Worm (Caenorhabditis elegans): ENCODE measurements around the gene allo-1.

Gene allo-1

DNA sequence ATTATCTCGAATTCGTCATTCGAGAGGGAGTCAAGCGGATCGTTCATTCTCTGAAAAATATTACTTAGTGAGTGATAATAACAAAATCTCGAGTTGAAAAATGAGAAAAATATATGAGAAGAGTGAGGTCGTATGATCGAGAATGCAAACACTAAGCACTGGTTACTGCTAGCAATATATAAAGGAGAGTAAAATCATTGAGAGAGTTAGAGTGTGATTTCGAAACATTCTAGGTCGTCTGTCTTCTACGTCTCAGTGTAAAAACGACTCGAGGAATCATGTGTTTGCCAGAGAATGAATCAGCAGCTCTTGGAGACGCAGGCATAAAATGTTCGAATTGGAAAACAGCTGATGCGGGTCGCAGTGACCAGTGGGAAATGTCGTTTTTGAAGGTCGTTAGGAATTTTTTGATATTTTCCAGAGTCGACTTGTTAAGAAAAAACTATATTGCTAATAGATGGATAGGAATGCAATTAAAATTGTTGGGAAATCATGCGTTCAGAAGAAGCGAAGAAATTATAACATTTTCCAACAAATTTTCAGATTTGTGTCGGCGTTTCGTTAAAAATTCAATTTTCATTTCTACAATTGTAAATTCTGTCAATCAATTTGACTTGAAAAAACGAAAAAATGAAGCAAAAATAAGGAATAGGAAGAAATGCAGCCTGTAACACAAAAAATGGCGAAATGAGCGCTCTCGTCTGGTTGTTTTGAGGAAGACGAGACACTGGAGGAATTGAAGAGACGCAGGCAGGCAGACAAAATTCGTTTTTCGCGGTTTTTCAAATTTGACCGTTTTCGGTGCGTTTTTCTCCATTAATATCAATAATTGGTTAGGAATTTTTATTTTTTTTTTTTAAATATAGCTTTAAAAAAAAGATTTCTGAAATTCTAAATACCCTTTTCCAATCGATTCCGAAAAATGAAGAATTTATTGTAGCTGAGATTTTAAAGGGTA lies at the start of gene allo-1:
Gene allo-1 (minus strand): TSS at position 51 of the 958 bp plus-strand sequence.
- TF ChIP-seq scrt-1 (GFP tag; IDR thresholded peaks at IDR 0.05) (no peak), hmbx-1 (tag; optimal IDR thresholded peaks at IDR 0.05) (no peak), ets-7 (tag; optimal IDR thresholded peaks at IDR 0.05) (no peak), ama-1 (optimal IDR thresholded peaks at IDR 0.05) (no peak), aly-1 (tag; optimal IDR thresholded peaks at IDR 0.05) (no peak), hnd-1 (tag; optimal IDR thresholded peaks at IDR 0.05) (no peak)

DNA sequence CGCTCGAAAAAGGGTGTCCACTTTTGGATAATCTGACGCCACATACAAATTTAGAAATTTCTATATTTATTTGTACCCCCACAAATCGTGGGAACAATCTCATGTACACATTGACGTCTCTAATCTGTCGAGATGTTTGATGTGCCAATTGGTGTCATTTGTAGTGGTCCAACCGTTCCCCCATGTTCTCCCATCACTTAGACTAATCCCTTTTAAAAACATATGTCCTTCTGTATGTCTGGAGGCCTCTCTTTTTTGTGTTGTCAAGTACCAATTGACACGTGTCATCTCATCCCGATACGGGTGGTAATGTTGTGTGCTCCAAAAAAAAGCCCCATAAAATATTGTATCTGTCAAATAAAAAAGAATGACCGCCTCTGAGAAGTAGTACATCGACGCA lies 48.5 kb upstream of the allo-1 start:
- no peak for TF ChIP-seq scrt-1 (GFP tag; IDR thresholded peaks at IDR 0.05)
- TF ChIP-seq ceh-36 (tag; optimal IDR thresholded peaks at IDR 0.05) = peak; percentile 6

DNA sequence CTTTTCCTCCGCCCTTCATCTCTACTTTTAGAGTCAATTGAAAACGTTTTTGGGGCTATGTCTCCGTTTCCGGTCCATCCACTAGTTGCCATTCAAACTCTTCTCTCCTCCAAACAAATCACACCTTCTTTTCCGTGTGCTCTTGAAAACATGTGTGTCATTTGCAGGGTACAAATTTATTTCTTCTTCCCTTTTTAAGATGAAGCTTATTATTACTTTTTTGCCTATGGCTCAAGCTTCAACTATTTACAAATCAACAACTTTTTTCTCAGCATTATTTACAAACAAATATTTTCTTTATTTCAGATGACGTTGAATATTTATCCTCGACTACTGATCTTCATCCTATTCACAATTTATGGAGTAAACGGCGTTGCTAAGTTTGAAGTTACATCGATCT lies 47.6 kb upstream of the allo-1 start, which contains the start of gene T25B9.3:
Gene T25B9.3 (plus strand): TSS at position 301 of the 400 bp plus-strand sequence.
- TF ChIP-seq ceh-13 (GFP tag; optimal IDR thresholded peaks at IDR 0.05) = no peak

DNA sequence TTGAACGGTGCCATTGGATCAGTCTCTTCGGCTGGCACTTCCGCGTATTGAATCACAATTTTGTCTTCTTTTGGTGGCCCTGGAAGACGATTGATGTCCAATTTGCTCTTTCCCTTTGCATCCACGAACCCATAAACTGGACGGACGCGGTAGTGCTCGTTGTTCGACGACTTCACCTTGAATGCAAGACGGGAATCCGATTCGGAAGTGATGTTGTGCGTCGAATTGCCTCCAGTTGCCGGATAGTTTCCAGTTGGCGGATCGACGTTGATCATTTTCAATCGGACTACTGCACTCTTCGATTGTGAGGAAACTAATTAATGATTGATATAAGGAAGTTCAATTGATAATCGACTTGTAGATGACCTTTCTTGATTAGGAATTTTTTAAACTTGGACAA lies 41.5 kb upstream of the allo-1 start, which contains the start of gene ssp-34:
Gene ssp-34 (minus strand): TSS at position 275 of the 400 bp plus-strand sequence.
- TF ChIP-seq flt-1 (GFP tag; IDR thresholded peaks at IDR 0.05) = no peak
- no peak for TF ChIP-seq tbx-11 (GFP tag; IDR thresholded peaks at IDR 0.05)
- no peak for TF ChIP-seq hnd-1 (tag; optimal IDR thresholded peaks at IDR 0.05)
- TF ChIP-seq aly-1 (tag; optimal IDR thresholded peaks at IDR 0.05) = no peak
- TF ChIP-seq F13C5.2 (tag; optimal IDR thresholded peaks at IDR 0.05) = no peak

DNA sequence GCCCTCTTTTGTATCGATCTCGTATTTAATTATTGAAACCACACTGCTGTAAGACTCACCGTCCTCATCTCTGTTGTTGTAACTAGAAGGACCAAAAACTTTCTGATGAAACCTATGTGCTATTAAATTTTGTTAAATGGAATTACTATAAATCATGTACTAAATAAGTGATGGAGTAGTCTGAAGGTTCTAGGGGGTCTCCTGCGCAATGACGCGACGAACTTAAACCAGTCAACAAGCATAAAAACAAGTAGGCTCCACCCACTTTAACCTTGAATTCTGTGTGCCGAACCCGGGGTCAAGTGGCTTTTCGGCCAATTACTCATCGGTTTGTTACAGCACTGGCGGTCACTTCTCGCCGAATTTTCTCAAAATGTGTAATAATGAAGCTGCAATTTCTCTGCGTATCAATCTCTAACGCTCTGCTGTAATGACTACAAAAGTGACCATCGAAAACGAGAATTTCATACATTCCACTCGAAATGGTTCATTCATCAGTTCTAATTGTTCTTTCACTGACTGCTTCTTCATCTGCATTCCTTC lies 40.2 kb upstream of the allo-1 start, which contains the start of gene grl-21:
Gene grl-21 (plus strand): TSS at position 464 of the 543 bp plus-strand sequence.
- no peak for TF ChIP-seq tbx-37 (GFP tag; conservative IDR thresholded peaks at IDR 0.05)
- TF ChIP-seq ama-1 (optimal IDR thresholded peaks at IDR 0.05) = peak; percentile 41

DNA sequence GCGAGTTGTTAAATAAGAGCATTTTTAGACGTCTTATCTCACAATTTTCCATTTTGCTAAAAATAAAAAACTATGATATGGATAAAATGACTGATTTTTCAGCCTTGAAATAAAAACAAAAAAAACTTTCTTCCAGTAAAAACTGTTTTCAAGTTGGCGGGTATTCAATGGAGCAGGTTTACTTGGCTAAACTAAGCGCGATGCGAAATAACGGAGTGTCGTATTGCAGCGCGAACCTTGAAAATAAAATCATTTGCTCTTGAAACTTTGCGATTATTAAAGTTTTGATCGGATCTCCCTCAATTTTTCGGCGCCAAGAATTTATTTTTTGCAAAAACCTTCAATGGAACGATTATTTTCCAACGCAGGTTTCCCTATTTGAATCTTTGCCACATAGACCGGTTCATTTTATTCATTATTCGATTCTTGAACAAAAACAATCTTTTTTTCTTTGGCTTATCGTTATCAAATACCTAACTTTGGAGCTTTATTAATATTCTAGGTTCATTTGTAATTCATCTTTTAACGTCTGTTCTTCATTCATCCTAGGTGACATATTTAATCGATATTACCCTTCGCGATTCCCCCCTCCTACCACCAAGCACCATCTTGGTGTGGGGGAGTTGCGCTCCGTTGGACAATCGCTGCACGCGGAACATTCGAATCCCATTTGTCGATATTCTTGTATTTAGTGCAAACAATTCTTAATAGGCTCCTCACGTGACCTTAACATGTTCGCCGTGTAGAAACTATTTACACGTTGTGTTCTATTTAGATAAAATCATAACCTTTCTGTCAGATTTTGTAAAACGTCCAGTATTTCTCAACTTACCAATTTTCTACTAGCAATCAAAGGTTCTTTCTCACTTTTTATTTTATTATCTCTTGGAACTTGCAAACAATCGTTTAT lies 37.9 kb upstream of the allo-1 start, which contains the start of the genes orc-5 and cyb-1:
Gene orc-5 (minus strand): TSS at position 62 of the 910 bp plus-strand sequence.
Gene cyb-1 (plus strand): TSS at position 690 of the 910 bp plus-strand sequence.
- TF ChIP-seq hmg-4 (GFP tag; optimal IDR thresholded peaks at IDR 0.05) (no peak), ceh-36 (tag; optimal IDR thresholded peaks at IDR 0.05) (no peak), scrt-1 (GFP tag; IDR thresholded peaks at IDR 0.05) (no peak), ama-1 (optimal IDR thresholded peaks at IDR 0.05) (no peak), F13C5.2 (tag; optimal IDR thresholded peaks at IDR 0.05) (no peak), aly-1 (tag; optimal IDR thresholded peaks at IDR 0.05) (no peak), tbx-11 (GFP tag; IDR thresholded peaks at IDR 0.05) (no peak), B0310.2 (tag; optimal IDR thresholded peaks at IDR 0.05) (no peak)

DNA sequence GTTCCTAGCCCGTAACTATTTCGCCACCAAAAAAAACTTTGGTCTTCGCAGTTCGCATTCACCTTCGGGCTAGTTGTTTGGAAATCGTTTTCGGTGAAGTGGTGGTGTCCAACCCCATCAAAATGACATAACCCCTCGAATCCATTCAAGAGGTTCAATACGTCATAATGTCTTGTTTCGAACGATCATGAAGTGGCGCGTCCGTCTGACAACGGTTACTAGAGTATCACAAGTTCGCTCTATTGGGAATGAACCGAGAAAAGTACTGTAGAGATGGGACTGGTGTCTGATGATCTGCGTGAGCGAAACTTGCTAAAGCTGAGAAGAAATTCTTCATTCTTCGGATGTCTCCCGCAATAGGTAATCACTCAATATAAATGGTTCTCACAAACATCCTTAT lies 30.9 kb upstream of the allo-1 start, which contains the start of gene ZC168.2:
Gene ZC168.2 (plus strand): TSS at position 301 of the 400 bp plus-strand sequence.
- no peak for TF ChIP-seq hnd-1 (tag; optimal IDR thresholded peaks at IDR 0.05)
- no peak for TF ChIP-seq ets-7 (tag; optimal IDR thresholded peaks at IDR 0.05)

DNA sequence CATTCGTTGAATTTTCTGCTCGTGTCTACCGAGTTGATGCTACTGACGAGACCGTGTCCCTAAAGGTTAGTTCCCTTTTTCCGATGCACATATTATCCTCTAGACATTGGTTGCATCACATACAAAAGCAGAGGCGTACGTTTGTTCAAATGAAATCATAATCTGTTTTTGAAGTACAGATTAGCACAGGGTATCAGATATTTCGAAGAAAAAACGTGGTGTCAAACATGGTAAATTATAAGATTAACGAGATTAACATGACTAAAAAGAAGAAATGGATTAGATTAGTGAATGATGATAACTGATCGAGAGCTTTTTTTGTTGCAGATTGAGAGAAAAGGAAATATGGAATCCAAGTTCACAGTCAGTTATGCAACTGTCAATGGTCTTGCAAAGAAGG lies 22.0 kb upstream of the allo-1 start:
- TF ChIP-seq tbx-11 (GFP tag; IDR thresholded peaks at IDR 0.05) (no peak), aly-1 (tag; optimal IDR thresholded peaks at IDR 0.05) (no peak), F13C5.2 (tag; optimal IDR thresholded peaks at IDR 0.05) (no peak), ceh-13 (GFP tag; optimal IDR thresholded peaks at IDR 0.05) (no peak), hmbx-1 (tag; optimal IDR thresholded peaks at IDR 0.05) (no peak), scrt-1 (GFP tag; IDR thresholded peaks at IDR 0.05) (no peak), flt-1 (GFP tag; IDR thresholded peaks at IDR 0.05) (no peak), sea-1 (GFP tag; conservative IDR thresholded peaks at IDR 0.05) (no peak), ets-7 (tag; optimal IDR thresholded peaks at IDR 0.05) (no peak), ama-1 (optimal IDR thresholded peaks at IDR 0.05) (no peak), B0310.2 (tag; optimal IDR thresholded peaks at IDR 0.05) (no peak), tbx-37 (GFP tag; conservative IDR thresholded peaks at IDR 0.05) (no peak)

DNA sequence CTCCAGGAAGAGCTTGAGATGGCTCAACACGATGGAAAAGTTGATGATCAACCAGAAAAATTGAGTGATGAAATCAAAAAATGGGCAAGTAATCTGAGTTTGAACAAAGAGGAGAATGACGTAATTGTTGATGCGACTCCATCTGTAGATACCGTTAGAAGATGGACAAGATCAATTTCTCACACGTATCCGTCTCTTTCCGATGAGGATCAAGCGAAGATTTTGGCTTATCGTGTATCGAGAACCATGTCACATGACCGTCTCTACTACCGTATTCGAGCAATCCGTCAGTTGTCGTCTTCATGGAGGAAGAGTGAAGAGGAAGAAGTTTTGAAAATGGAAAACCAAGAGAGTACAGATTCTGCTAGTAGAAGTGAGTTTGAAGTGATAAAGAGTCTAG lies 21.2 kb upstream of the allo-1 start:
- TF ChIP-seq ets-7 (tag; optimal IDR thresholded peaks at IDR 0.05) (no peak), ceh-13 (GFP tag; optimal IDR thresholded peaks at IDR 0.05) (no peak), scrt-1 (GFP tag; IDR thresholded peaks at IDR 0.05) (no peak), aly-1 (tag; optimal IDR thresholded peaks at IDR 0.05) (no peak), tbx-37 (GFP tag; conservative IDR thresholded peaks at IDR 0.05) (no peak), sea-1 (GFP tag; conservative IDR thresholded peaks at IDR 0.05) (no peak), hmg-4 (GFP tag; optimal IDR thresholded peaks at IDR 0.05) (no peak), hmbx-1 (tag; optimal IDR thresholded peaks at IDR 0.05) (no peak)
